Worm (Caenorhabditis elegans) whole organism, young adult: ENCODE measurements around the gene glod-4.

Experiments
- B0035.1 ChIP-seq: sonication (generic microtip); optimal IDR thresholded peaks from 2 replicates; lab custom pipeline; 2016; ENCODE audit warnings: missing genetic modification characterization, mild to moderate bottlenecking, missing compliant biosample characterization, missing genotype, missing genetic modification reagents
- B0261.1 ChIP-seq: sonication (generic microtip); optimal IDR thresholded peaks from 2 replicates; lab custom pipeline; 2016; ENCODE audit warnings: mild to moderate bottlenecking, missing genetic modification characterization, moderate library complexity, missing compliant biosample characterization
- B0336.3 ChIP-seq: fragments of 200-800 bp; sonication (Bioruptor generic); IDR thresholded peaks from 2 replicates; pipeline ENCODE4 v1.3.6; 2022; ENCODE audit warnings: missing genetic modification characterization, missing compliant biosample characterization
- D2030.7 ChIP-seq: fragments of 200-800 bp; sonication (Bioruptor generic); IDR thresholded peaks from 2 replicates; pipeline ENCODE4 v1.3.6; 2022; ENCODE audit warnings: missing genetic modification reagents, missing genetic modification characterization, missing compliant biosample characterization
- F22D6.2 ChIP-seq: sonication (generic microtip); optimal IDR thresholded peaks from 2 replicates; lab custom pipeline; 2016; ENCODE audit warnings: mild to moderate bottlenecking, missing genetic modification characterization, missing compliant biosample characterization
- F23B12.7 ChIP-seq: sonication (generic microtip); optimal IDR thresholded peaks from 2 replicates; lab custom pipeline; 2017; ENCODE audit warnings: missing genetic modification characterization, mild to moderate bottlenecking, missing compliant biosample characterization, antibody characterized with exemption, moderate library complexity; ENCODE audit not compliant: insufficient read depth
- F37B4.10 ChIP-seq: fragments of 200-800 bp; sonication (Bioruptor generic); IDR thresholded peaks from 2 replicates; pipeline ENCODE4 v1.3.6; 2022; ENCODE audit warnings: missing genetic modification characterization, missing compliant biosample characterization
- F39B2.1 ChIP-seq: fragments of 200-800 bp; sonication (Bioruptor generic); IDR thresholded peaks from 2 replicates; pipeline ENCODE4 v1.3.6; 2022; ENCODE audit warnings: missing genetic modification reagents, missing genetic modification characterization, missing compliant biosample characterization
- F55B11.4 ChIP-seq: sonication (generic microtip); optimal IDR thresholded peaks from 2 replicates; lab custom pipeline; 2016; ENCODE audit warnings: missing compliant biosample characterization, missing genetic modification characterization, borderline replicate concordance; ENCODE audit not compliant: insufficient read depth
- F57A8.1 ChIP-seq: fragments of 200-800 bp; sonication (Bioruptor generic); optimal IDR thresholded peaks from 2 replicates; lab custom pipeline; 2018; ENCODE audit warnings: mild to moderate bottlenecking, missing genetic modification characterization, moderate library complexity, missing compliant biosample characterization
- T26A5.8 ChIP-seq: sonication (generic microtip); optimal IDR thresholded peaks from 2 replicates; lab custom pipeline; 2016; ENCODE audit warnings: missing genetic modification characterization, missing compliant biosample characterization
- Y53F4B.3 ChIP-seq: fragments of 200-800 bp; sonication (Bioruptor generic); IDR thresholded peaks from 2 replicates; pipeline ENCODE4 v1.3.6; 2022; ENCODE audit warnings: missing genetic modification reagents, missing genetic modification characterization, missing compliant biosample characterization
- Y95B8A.8 ChIP-seq: fragments of 200-800 bp; sonication (Bioruptor generic); IDR thresholded peaks from 2 replicates; pipeline ENCODE4 v1.3.6; 2022; ENCODE audit warnings: missing genetic modification reagents, missing genetic modification characterization, missing compliant biosample characterization
- akir-1 ChIP-seq: fragments of 200-800 bp; sonication (Bioruptor generic); optimal IDR thresholded peaks from 2 replicates; lab custom pipeline; 2018; ENCODE audit warnings: mild to moderate bottlenecking, missing genetic modification characterization, moderate library complexity, missing compliant biosample characterization
- ama-1 ChIP-seq, 3 experiments: fragments of 150-350 bp in 1 of 3; sonication (generic microtip) in 2 of 3; optimal IDR thresholded peaks; 2 replicates each; lab custom pipeline; 2014 to 2018; ENCODE audit warnings: missing biosample characterization in 2 of 3, missing genetic modification characterization in 2 of 3, missing genetic modification reagents in 2 of 3
- athp-1 ChIP-seq: sonication (generic microtip); optimal IDR thresholded peaks from 2 replicates; lab custom pipeline; 2017; ENCODE audit warnings: mild to moderate bottlenecking, missing genetic modification characterization, missing compliant biosample characterization
- attf-6 ChIP-seq: fragments of 200-800 bp; sonication (Bioruptor generic); IDR thresholded peaks from 2 replicates; pipeline ENCODE4 v1.3.6; 2022; ENCODE audit warnings: missing genetic modification reagents, missing genetic modification characterization, missing compliant biosample characterization
- cebp-2 ChIP-seq: fragments of 200-800 bp; sonication (Bioruptor generic); IDR thresholded peaks from 2 replicates; pipeline ENCODE4 v1.3.6; 2022; ENCODE audit warnings: missing genetic modification characterization, missing compliant biosample characterization
- ceh-100 ChIP-seq: fragments of 200-800 bp; sonication (Bioruptor generic); IDR thresholded peaks from 2 replicates; pipeline ENCODE4 v1.3.6; 2022; ENCODE audit warnings: missing genetic modification reagents, missing genetic modification characterization, missing compliant biosample characterization
- ceh-27 ChIP-seq: fragments of 200-800 bp; sonication (Bioruptor generic); optimal IDR thresholded peaks from 2 replicates; lab custom pipeline; 2018; ENCODE audit warnings: mild to moderate bottlenecking, missing genetic modification characterization, moderate library complexity, missing compliant biosample characterization
- dpl-1 ChIP-seq: fragments of 150-350 bp; optimal IDR thresholded peaks from 2 replicates; lab custom pipeline; 2014; ENCODE audit warnings: missing biosample characterization, missing genetic modification reagents, missing genetic modification characterization
- ets-4 ChIP-seq: fragments of 200-800 bp; sonication (Bioruptor generic); optimal IDR thresholded peaks from 2 replicates; lab custom pipeline; 2018; ENCODE audit warnings: mild to moderate bottlenecking, missing genetic modification characterization, missing compliant biosample characterization
- fkh-3 ChIP-seq: sonication (generic microtip); optimal IDR thresholded peaks from 2 replicates; lab custom pipeline; 2016; ENCODE audit warnings: mild to moderate bottlenecking, missing genetic modification characterization, missing compliant biosample characterization
- hlh-12 ChIP-seq: sonication (generic microtip); optimal IDR thresholded peaks from 2 replicates; lab custom pipeline; 2016; ENCODE audit warnings: missing genetic modification characterization, missing compliant biosample characterization
- hlh-26 ChIP-seq: fragments of 200-800 bp; sonication (Bioruptor generic); conservative IDR thresholded peaks from 2 replicates; pipeline ENCODE4 v1.3.6; 2022; ENCODE audit warnings: missing genetic modification reagents, missing genetic modification characterization, missing compliant biosample characterization
- hmg-1.2 ChIP-seq: fragments of 200-800 bp; sonication (Bioruptor generic); IDR thresholded peaks from 2 replicates; pipeline ENCODE4 v1.3.6; 2022; ENCODE audit warnings: missing genetic modification reagents, missing genetic modification characterization, missing compliant biosample characterization
- hmg-20 ChIP-seq: fragments of 200-800 bp; sonication (Bioruptor generic); IDR thresholded peaks from 2 replicates; pipeline ENCODE4 v1.3.6; 2022; ENCODE audit warnings: missing genetic modification reagents, missing genetic modification characterization, missing compliant biosample characterization
- lin-35 ChIP-seq, 3 experiments: fragments of 150-350 bp in 2 of 3; sonication (generic microtip) in 1 of 3; optimal IDR thresholded peaks; 2 replicates each; lab custom pipeline; 2014 to 2018; ENCODE audit warnings: missing biosample characterization in 3 of 3, missing genetic modification characterization in 3 of 3, missing genetic modification reagents in 3 of 3
- lin-40 ChIP-seq: sonication (generic microtip); optimal IDR thresholded peaks from 2 replicates; lab custom pipeline; 2016; ENCODE audit warnings: missing genetic modification characterization, mild to moderate bottlenecking, missing compliant biosample characterization, missing genotype, missing genetic modification reagents
- lir-1 ChIP-seq: fragments of 200-800 bp; sonication (Bioruptor generic); conservative IDR thresholded peaks from 2 replicates; pipeline ENCODE4 v1.3.6; 2022; ENCODE audit warnings: missing genetic modification reagents, missing genetic modification characterization, missing compliant biosample characterization
- mes-4 ChIP-seq: sonication (generic microtip); optimal IDR thresholded peaks from 2 replicates; lab custom pipeline; 2016; ENCODE audit warnings: missing genotype, missing genetic modification characterization, missing compliant biosample characterization
- nhr-90 ChIP-seq: sonication (generic microtip); optimal IDR thresholded peaks from 2 replicates; lab custom pipeline; 2016; ENCODE audit warnings: missing genotype, mild to moderate bottlenecking, missing genetic modification characterization, missing compliant biosample characterization
- rcor-1 ChIP-seq: fragments of 200-800 bp; sonication (Bioruptor generic); IDR thresholded peaks from 2 replicates; pipeline ENCODE4 v1.3.6; 2022; ENCODE audit warnings: missing genetic modification reagents, missing genetic modification characterization, missing compliant biosample characterization
- rec-8 ChIP-seq, 2 experiments: sonication (generic microtip); optimal IDR thresholded peaks; 2 replicates each; lab custom pipeline; 2016; ENCODE audit warnings: mild to moderate bottlenecking in 2 of 2, missing genetic modification characterization in 2 of 2, missing genetic modification reagents in 2 of 2, missing genotype in 2 of 2, missing biosample characterization in 1 of 2, missing compliant biosample characterization in 1 of 2, moderate library complexity in 1 of 2
- repo-1 ChIP-seq: sonication (generic microtip); optimal IDR thresholded peaks from 2 replicates; lab custom pipeline; 2017; ENCODE audit warnings: mild to moderate bottlenecking, missing genetic modification characterization, missing compliant biosample characterization
- rpc-1 ChIP-seq, 2 experiments: fragments of 150-350 bp in 1 of 2; sonication (generic microtip) in 1 of 2; optimal IDR thresholded peaks; 2 replicates each; lab custom pipeline; 2014 to 2018; ENCODE audit warnings: missing biosample characterization in 1 of 2, missing genetic modification characterization in 1 of 2, missing genetic modification reagents in 1 of 2, missing genotype in 1 of 2
- snpc-1.3 ChIP-seq: sonication (generic microtip); optimal IDR thresholded peaks from 2 replicates; lab custom pipeline; 2017; ENCODE audit warnings: missing genetic modification characterization, mild to moderate bottlenecking, missing compliant biosample characterization, antibody characterized with exemption, moderate library complexity, missing genotype, missing genetic modification reagents; ENCODE audit not compliant: insufficient read depth
- snpc-3.4 ChIP-seq: sonication (generic microtip); optimal IDR thresholded peaks from 2 replicates; lab custom pipeline; 2017; ENCODE audit warnings: missing genetic modification characterization, mild to moderate bottlenecking, missing compliant biosample characterization, antibody characterized with exemption, moderate library complexity, missing genotype, missing genetic modification reagents
- tbp1 ChIP-seq: fragments of 200-800 bp; sonication (Bioruptor generic); optimal IDR thresholded peaks from 2 replicates; lab custom pipeline; 2018; ENCODE audit warnings: mild to moderate bottlenecking, missing genetic modification characterization, missing compliant biosample characterization
- tbx-9 ChIP-seq: sonication (generic microtip); optimal IDR thresholded peaks from 2 replicates; lab custom pipeline; 2016; ENCODE audit warnings: borderline replicate concordance, missing genetic modification characterization, inconsistent platforms, missing compliant biosample characterization
- tlf-1 ChIP-seq: fragments of 200-800 bp; sonication (Bioruptor generic); optimal IDR thresholded peaks from 2 replicates; lab custom pipeline; 2018; ENCODE audit warnings: mild to moderate bottlenecking, missing genetic modification characterization, missing compliant biosample characterization
- ztf-22 ChIP-seq: fragments of 200-800 bp; sonication (Bioruptor generic); optimal IDR thresholded peaks from 2 replicates; lab custom pipeline; 2018; ENCODE audit warnings: mild to moderate bottlenecking, missing genetic modification characterization, moderate library complexity, missing compliant biosample characterization
- ztf-25 ChIP-seq: fragments of 200-800 bp; sonication (Bioruptor generic); IDR thresholded peaks from 2 replicates; pipeline ENCODE4 v1.3.6; 2022; ENCODE audit warnings: missing genetic modification reagents, missing genetic modification characterization, missing compliant biosample characterization
- ztf-26 ChIP-seq: sonication (generic microtip); optimal IDR thresholded peaks from 2 replicates; lab custom pipeline; 2017; ENCODE audit warnings: missing genetic modification characterization, missing compliant biosample characterization
- ztf-28 ChIP-seq: fragments of 200-800 bp; sonication (Bioruptor generic); IDR thresholded peaks from 2 replicates; pipeline ENCODE4 v1.3.6; 2022; ENCODE audit warnings: missing genetic modification reagents, missing genetic modification characterization, missing compliant biosample characterization

The glod-4 gene

ce11 chrIII:4193659-4194103 lies 40.3 kb downstream of the glod-4 start, which contains the start of gene xbp-1 (continued):
- TF ChIP-seq D2030.7 (GFP tag; lab: Robert Waterston, UW): no peak
- peak; percentile 47 for TF ChIP-seq F22D6.2
- TF ChIP-seq ztf-22: peak; percentile 95
- peak; percentile 80 for TF ChIP-seq B0336.3 (GFP tag; lab: Robert Waterston, UW)
- peak; percentile 74 for TF ChIP-seq akir-1 (GFP tag; lab: Kevin White, UChicago)
- TF ChIP-seq F39B2.1 (GFP tag; lab: Robert Waterston, UW): no peak
- TF ChIP-seq F55B11.4 (tag; lab: Kevin White, UChicago): no peak
- TF ChIP-seq hmg-20 (GFP tag; lab: Robert Waterston, UW): no peak
- TF ChIP-seq F23B12.7 (tag; lab: Kevin White, UChicago): peak; percentile 31
- TF ChIP-seq tbp1 (GFP tag; lab: Kevin White, UChicago): peak; percentile 64
- no peak for TF ChIP-seq rec-8 (tag; optimal IDR thresholded peaks at IDR 0.05; lab: Kevin White, UChicago)
- TF ChIP-seq ztf-28 (GFP tag; lab: Robert Waterston, UW): no peak
- TF ChIP-seq F57A8.1 (GFP tag; lab: Kevin White, UChicago): no peak
- TF ChIP-seq fkh-3 (tag; lab: Kevin White, UChicago): no peak
- peak; percentile 79 for TF ChIP-seq nhr-90 (tag; lab: Kevin White, UChicago)
- TF ChIP-seq tbx-9 (tag; lab: Kevin White, UChicago): no peak
- peak; percentile 84 for TF ChIP-seq lin-40 (tag; lab: Kevin White, UChicago)
- TF ChIP-seq repo-1: no peak
- no peak for TF ChIP-seq Y53F4B.3
- peak; percentile 68; the same call in 1 of the 2 replicates for TF ChIP-seq hmg-1.2 (GFP tag; lab: Robert Waterston, UW)
- no peak for TF ChIP-seq hlh-12 (tag; lab: Kevin White, UChicago)
- TF ChIP-seq F37B4.10 (GFP tag; lab: Robert Waterston, UW): 0 out of 2 replicates have a peak, but pooled peaks have one; percentile 52
- 0 out of 2 replicates have a peak, but pooled peaks have one; percentile 38 for TF ChIP-seq Y95B8A.8 (GFP tag; lab: Robert Waterston, UW)
- peak; percentile 3 for TF ChIP-seq B0035.1 (tag; lab: Kevin White, UChicago)
- TF ChIP-seq rpc-1 (optimal IDR thresholded peaks at IDR 0.05; lab: Kevin White, UChicago): no peak
- no peak for TF ChIP-seq rpc-1 (tag; optimal IDR thresholded peaks at IDR 0.05; lab: Kevin White, UChicago)
- TF ChIP-seq T26A5.8 (tag; lab: Kevin White, UChicago): no peak
- peak; percentile 95 for TF ChIP-seq ets-4 (GFP tag; lab: Kevin White, UChicago)
- TF ChIP-seq ceh-27: peak; percentile 69
- peak; percentile 31 for TF ChIP-seq rcor-1 (GFP tag; lab: Robert Waterston, UW)

DNA sequence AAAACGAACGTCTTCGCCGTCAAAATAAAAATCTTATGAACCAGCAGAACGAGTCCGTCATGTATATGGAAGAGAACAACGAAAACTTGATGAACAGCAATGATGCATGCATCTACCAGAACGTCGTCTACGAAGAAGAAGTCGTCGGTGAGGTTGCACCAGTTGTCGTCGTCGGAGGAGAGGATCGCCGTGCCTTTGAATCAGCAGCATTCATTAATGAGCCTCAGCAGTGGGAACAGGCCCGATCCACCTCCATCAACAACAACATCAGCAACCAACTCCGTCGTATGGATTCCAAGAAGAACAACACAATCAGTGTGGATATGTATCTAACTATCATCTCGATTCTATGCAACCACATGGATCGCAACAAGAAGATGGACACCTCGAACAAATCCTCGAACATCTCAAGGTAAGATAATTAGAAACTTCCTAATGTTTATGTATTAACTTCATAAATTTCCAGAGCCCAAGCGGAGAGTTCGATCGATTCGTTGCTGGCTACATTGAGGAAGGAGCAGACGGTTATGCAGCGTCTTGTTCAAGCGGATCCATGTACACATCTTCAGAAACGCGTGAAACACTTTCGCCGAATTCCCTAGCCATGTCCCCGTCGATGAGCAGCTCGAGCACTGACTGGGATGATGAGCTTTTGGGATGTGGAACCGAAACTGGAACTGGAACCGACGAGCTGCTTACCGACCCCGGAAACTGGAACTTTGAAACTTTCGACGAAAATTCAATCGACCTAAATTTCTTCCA lies 41.1 kb downstream of the glod-4 start:
- no peak for TF ChIP-seq lir-1 (GFP tag; lab: Robert Waterston, UW)
- no peak for TF ChIP-seq T26A5.8 (tag; lab: Kevin White, UChicago)
- no peak for TF ChIP-seq ceh-100 (GFP tag; lab: Robert Waterston, UW)
- no peak for TF ChIP-seq snpc-1.3 (tag; lab: Kevin White, UChicago)
- no peak for TF ChIP-seq tbp1 (GFP tag; lab: Kevin White, UChicago)
- no peak for TF ChIP-seq ama-1 (optimal IDR thresholded peaks at IDR 0.05; lab: Kevin White, UChicago)
- TF ChIP-seq ama-1 (GFP tag; optimal IDR thresholded peaks at IDR 0.05; lab: Kevin White, UChicago): peak in 1 of 2 experiments; percentile 66
- TF ChIP-seq lin-35 (GFP tag; optimal IDR thresholded peaks at IDR 0.05; lab: Kevin White, UChicago): no peak
- no peak for TF ChIP-seq athp-1 (tag; lab: Kevin White, UChicago)
- TF ChIP-seq mes-4 (tag; lab: Kevin White, UChicago): no peak
- no peak for TF ChIP-seq snpc-3.4
- TF ChIP-seq ztf-26 (tag; lab: Kevin White, UChicago): no peak
- TF ChIP-seq attf-6 (GFP tag; lab: Robert Waterston, UW): no peak
- TF ChIP-seq tlf-1: peak; percentile 13
- no peak for TF ChIP-seq hlh-26 (GFP tag; lab: Robert Waterston, UW)
- TF ChIP-seq ets-4 (GFP tag; lab: Kevin White, UChicago): no peak
- TF ChIP-seq ztf-25 (GFP tag; lab: Robert Waterston, UW): no peak
- 0 out of 2 replicates have a peak, but pooled peaks have one; percentile 57 for TF ChIP-seq cebp-2 (GFP tag; lab: Robert Waterston, UW)
- no peak for TF ChIP-seq B0261.1 (tag; lab: Kevin White, UChicago)
- TF ChIP-seq hmg-1.2 (GFP tag; lab: Robert Waterston, UW): 0 out of 2 replicates have a peak, but pooled peaks have one; percentile 11
- no peak for TF ChIP-seq dpl-1 (GFP tag; lab: Kevin White, UChicago)
